Fruit fly (Drosophila melanogaster): Measurements from ENCODE around the gene CatB.

- TF ChIP-seq Hr78 (GFP tag; optimal IDR thresholded peaks at IDR 0.05) = no peak
- TF ChIP-seq Rel (GFP tag; optimal IDR thresholded peaks at IDR 0.05) = no peak
- no peak for TF ChIP-seq Rel (tag; optimal IDR thresholded peaks at IDR 0.05)
- TF ChIP-seq sage (GFP tag; optimal IDR thresholded peaks at IDR 0.05) = no peak
- no peak for TF ChIP-seq br (GFP tag; optimal IDR thresholded peaks at IDR 0.05)
- TF ChIP-seq CrebA (GFP tag; optimal IDR thresholded peaks at IDR 0.05; ENCODE audit: borderline replicate concordance) = no peak
- TF ChIP-seq OdsH (GFP tag; optimal IDR thresholded peaks at IDR 0.05) = no peak
- no peak for TF ChIP-seq psq (GFP tag; optimal IDR thresholded peaks at IDR 0.05)
- no peak for TF ChIP-seq dsf (GFP tag; optimal IDR thresholded peaks at IDR 0.05; ENCODE audit: borderline replicate concordance)
- TF ChIP-seq dl (GFP tag; optimal IDR thresholded peaks at IDR 0.05; ENCODE audit: insufficient read depth in 1 of 2, partially characterized antibody in 2 of 2) = no peak
Measured at dm6 chr2L:8747480-8747879, 42.1 kb downstream of the CatB start.

Data from whole organism, wandering third instar larva.